Worm (Caenorhabditis elegans) whole organism, L1 larva: ENCODE data around the gene K01A2.4.

Experiments
- C34B4.2 ChIP-seq: sonication (generic microtip); optimal IDR thresholded peaks from 2 replicates; lab custom pipeline; 2017; ENCODE audit warnings: mild to moderate bottlenecking, missing genetic modification characterization, missing compliant biosample characterization
- Y116A8C.19 ChIP-seq: sonication (generic microtip); optimal IDR thresholded peaks from 2 replicates; lab custom pipeline; 2016; ENCODE audit warnings: missing compliant biosample characterization, missing genetic modification characterization, borderline replicate concordance
- aha-1 ChIP-seq: fragments of 150-350 bp; optimal IDR thresholded peaks from 2 replicates; lab custom pipeline; 2014; ENCODE audit warnings: missing biosample characterization, missing genetic modification characterization
- alr-1 ChIP-seq: fragments of 200-800 bp; sonication (Bioruptor generic); optimal IDR thresholded peaks from 2 replicates; lab custom pipeline; 2018; ENCODE audit warnings: borderline replicate concordance, mild to moderate bottlenecking, missing genetic modification characterization, missing compliant biosample characterization
- ama-1 ChIP-seq: fragments of 150-350 bp; optimal IDR thresholded peaks from 2 replicates; lab custom pipeline; 2014
- ceh-63 ChIP-seq: fragments of 200-800 bp; sonication (Bioruptor generic); optimal IDR thresholded peaks from 2 replicates; lab custom pipeline; 2018; ENCODE audit warnings: mild to moderate bottlenecking, missing genetic modification characterization, missing compliant biosample characterization
- ceh-8 ChIP-seq: fragments of 200-800 bp; sonication (Bioruptor generic); optimal IDR thresholded peaks from 2 replicates; lab custom pipeline; 2018; ENCODE audit warnings: mild to moderate bottlenecking, missing genetic modification characterization, moderate library complexity, missing compliant biosample characterization
- ces-1 ChIP-seq: fragments of 150-350 bp; optimal IDR thresholded peaks from 2 replicates; lab custom pipeline; 2014; ENCODE audit warnings: missing biosample characterization, missing genetic modification reagents, missing genetic modification characterization
- efl-1 ChIP-seq, 4 experiments: fragments of 150-350 bp; optimal IDR thresholded peaks in 3 of 4; peaks in 1 of 4; 1 replicate in 1 of 4; 2 replicates in 3 of 4; lab custom pipeline; 2014; ENCODE audit warnings: missing biosample characterization in 2 of 4, missing genetic modification characterization in 2 of 4, missing genetic modification reagents in 2 of 4
- ets-5 ChIP-seq: fragments of 200-800 bp; sonication (Bioruptor generic); IDR thresholded peaks from 2 replicates; pipeline ENCODE4 v1.3.6; 2022; ENCODE audit warnings: missing genetic modification characterization, missing compliant biosample characterization
- fkh-4 ChIP-seq: sonication (generic microtip); optimal IDR thresholded peaks from 2 replicates; lab custom pipeline; 2016; ENCODE audit warnings: missing compliant biosample characterization, missing genetic modification characterization, borderline replicate concordance
- fkh-8 ChIP-seq: sonication (generic microtip); optimal IDR thresholded peaks from 2 replicates; lab custom pipeline; 2016; ENCODE audit warnings: mild to moderate bottlenecking, missing genetic modification characterization, missing compliant biosample characterization
- hlh-17 ChIP-seq: fragments of 200-800 bp; sonication (Bioruptor generic); optimal IDR thresholded peaks from 2 replicates; lab custom pipeline; 2018; ENCODE audit warnings: missing genetic modification characterization, mild to moderate bottlenecking, missing compliant biosample characterization, moderate library complexity, borderline replicate concordance
- hlh-4 ChIP-seq: sonication (generic microtip); optimal IDR thresholded peaks from 2 replicates; lab custom pipeline; 2016; ENCODE audit warnings: mild to moderate bottlenecking, missing genetic modification characterization, missing compliant biosample characterization
- isw-1 ChIP-seq: fragments of 200-800 bp; sonication (Bioruptor generic); IDR thresholded peaks from 2 replicates; pipeline ENCODE4 v1.3.6; 2022; ENCODE audit warnings: missing genetic modification characterization, missing compliant biosample characterization
- jun-1 ChIP-seq: fragments of 150-350 bp; optimal IDR thresholded peaks from 2 replicates; lab custom pipeline; 2014; ENCODE audit warnings: missing biosample characterization, missing genetic modification reagents, missing genetic modification characterization
- lin-14 ChIP-seq: fragments of 200-800 bp; sonication (Bioruptor generic); optimal IDR thresholded peaks from 2 replicates; lab custom pipeline; 2018; ENCODE audit warnings: mild to moderate bottlenecking, missing genetic modification characterization, moderate library complexity, missing compliant biosample characterization
- lin-15B ChIP-seq: fragments of 150-350 bp; sonication (generic microtip); optimal IDR thresholded peaks from 3 replicates; lab custom pipeline; 2014; ENCODE audit warnings: missing biosample characterization, missing genetic modification characterization
- mab-9 ChIP-seq: fragments of 200-800 bp; sonication (Bioruptor generic); IDR thresholded peaks from 2 replicates; pipeline ENCODE4 v1.3.6; 2022; ENCODE audit warnings: missing genetic modification reagents, missing genetic modification characterization, missing compliant biosample characterization
- nhr-19 ChIP-seq: fragments of 200-800 bp; sonication (Bioruptor generic); conservative IDR thresholded peaks from 2 replicates; pipeline ENCODE4 v1.3.6; 2022; ENCODE audit warnings: missing genetic modification characterization, missing compliant biosample characterization
- nhr-20 ChIP-seq: sonication (generic microtip); optimal IDR thresholded peaks from 2 replicates; lab custom pipeline; 2016; ENCODE audit warnings: mild to moderate bottlenecking, missing genetic modification characterization, missing compliant biosample characterization
- nhr-237 ChIP-seq: fragments of 150-350 bp; optimal IDR thresholded peaks from 2 replicates; lab custom pipeline; 2014; ENCODE audit warnings: missing biosample characterization, missing genetic modification characterization
- nhr-71 ChIP-seq: sonication (generic microtip); optimal IDR thresholded peaks from 2 replicates; lab custom pipeline; 2016; ENCODE audit warnings: mild to moderate bottlenecking, missing genetic modification characterization, moderate library complexity, missing compliant biosample characterization
- nhr-84 ChIP-seq: sonication (generic microtip); optimal IDR thresholded peaks from 2 replicates; lab custom pipeline; 2017; ENCODE audit warnings: missing biosample characterization, missing genetic modification characterization
- nhr-85 ChIP-seq: sonication (generic microtip); peaks from one replicate; lab custom pipeline; 2016; ENCODE audit warnings: missing genetic modification characterization, inconsistent platforms, missing compliant biosample characterization
- pag-3 ChIP-seq: sonication (generic microtip); optimal IDR thresholded peaks from 2 replicates; lab custom pipeline; 2017; ENCODE audit warnings: missing genetic modification characterization, mild to moderate bottlenecking, missing compliant biosample characterization, antibody characterized with exemption, borderline replicate concordance; ENCODE audit not compliant: insufficient read depth
- pqm-1 ChIP-seq: sonication (generic microtip); optimal IDR thresholded peaks from 3 replicates; lab custom pipeline; 2017; ENCODE audit warnings: missing biosample characterization, missing genetic modification characterization
- rnt-1 ChIP-seq: sonication (generic microtip); optimal IDR thresholded peaks from 2 replicates; lab custom pipeline; 2016; ENCODE audit warnings: mild to moderate bottlenecking, missing genetic modification characterization, moderate library complexity, missing compliant biosample characterization
- skn-1 ChIP-seq: fragments of 150-350 bp; optimal IDR thresholded peaks from 2 replicates; lab custom pipeline; 2014; ENCODE audit warnings: missing biosample characterization, missing genetic modification characterization
- snu-23 ChIP-seq: sonication (generic microtip); optimal IDR thresholded peaks from 2 replicates; lab custom pipeline; 2016; ENCODE audit warnings: missing genetic modification characterization, missing compliant biosample characterization
- sup-37 ChIP-seq: fragments of 200-800 bp; sonication (Bioruptor generic); optimal IDR thresholded peaks from 2 replicates; lab custom pipeline; 2018; ENCODE audit warnings: mild to moderate bottlenecking, missing genetic modification characterization, missing compliant biosample characterization
- unc-130 ChIP-seq: fragments of 150-350 bp; optimal IDR thresholded peaks from 2 replicates; lab custom pipeline; 2017; ENCODE audit warnings: missing biosample characterization, missing genetic modification characterization, inconsistent platforms
- unc-86 ChIP-seq: sonication (generic microtip); optimal IDR thresholded peaks from 2 replicates; lab custom pipeline; 2016; ENCODE audit warnings: missing genetic modification characterization, missing compliant biosample characterization
- zag-1 ChIP-seq: fragments of 150-350 bp; optimal IDR thresholded peaks from 2 replicates; lab custom pipeline; 2014; ENCODE audit warnings: missing biosample characterization, missing genetic modification characterization
- zip-4 ChIP-seq: fragments of 200-800 bp; sonication (Bioruptor generic); optimal IDR thresholded peaks from 2 replicates; lab custom pipeline; 2018; ENCODE audit warnings: mild to moderate bottlenecking, missing genetic modification characterization, moderate library complexity, missing compliant biosample characterization
- ztf-11 ChIP-seq, 2 experiments: sonication (generic microtip); optimal IDR thresholded peaks; 2 replicates each; lab custom pipeline; 2016 to 2017; ENCODE audit warnings: missing genetic modification characterization in 2 of 2, missing biosample characterization in 1 of 2, missing compliant biosample characterization in 1 of 2

Gene K01A2.4

DNA sequence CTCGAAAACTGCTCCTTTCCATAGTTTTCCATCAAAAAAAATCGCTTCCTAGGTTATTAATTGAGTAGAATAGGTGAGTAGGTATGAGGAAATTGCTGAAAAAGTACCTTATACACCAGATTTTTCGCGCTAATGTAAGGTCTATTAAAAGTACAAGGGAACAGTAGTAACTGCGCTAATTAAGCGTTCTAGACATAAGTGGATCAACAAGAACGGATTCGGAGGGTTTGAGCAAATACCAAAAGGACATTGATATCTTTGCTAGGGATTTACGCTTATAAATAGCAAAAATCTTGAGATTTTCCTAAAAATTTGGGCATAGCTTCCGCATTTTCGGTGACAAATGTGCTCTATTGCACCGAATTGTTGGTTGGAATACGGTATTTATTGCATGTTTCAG lies 33.4 kb upstream of the K01A2.4 start, which contains the start of gene B0432.7:
Gene B0432.7, minus strand, starts transcription at position 101 of the 400 bp plus-strand sequence.
- no peak for TF ChIP-seq alr-1 (tag; lab: Kevin White, UChicago)
- TF ChIP-seq ets-5 (GFP tag; lab: Robert Waterston, UW) = no peak
- no peak for TF ChIP-seq unc-130 (tag; lab: Kevin White, UChicago)
- TF ChIP-seq skn-1 (tag; lab: Kevin White, UChicago) = no peak

DNA sequence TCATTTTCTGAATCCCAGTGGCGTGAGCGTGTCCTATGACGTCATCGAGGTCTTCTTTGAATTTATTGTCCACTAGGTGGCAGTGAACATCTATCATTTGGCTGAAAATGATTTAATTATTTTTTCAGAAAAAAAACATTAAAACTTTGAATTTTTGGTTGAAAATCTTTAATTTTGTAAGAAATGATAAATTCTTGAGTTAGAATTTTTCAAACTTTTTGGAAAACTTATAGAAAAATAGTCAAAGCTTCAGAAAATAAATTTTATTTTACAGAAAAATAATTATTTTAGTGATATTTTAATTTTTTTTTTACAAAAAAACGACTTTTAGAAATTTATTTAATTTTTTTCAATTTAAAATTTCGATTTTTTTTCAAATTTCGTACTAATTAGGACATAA lies 28.6 kb upstream of the K01A2.4 start, which contains the start of gene B0432.8:
Gene B0432.8, minus strand, starts transcription at position 101 of the 400 bp plus-strand sequence.
- no peak for TF ChIP-seq fkh-4 (tag; lab: Kevin White, UChicago)
- TF ChIP-seq snu-23 (GFP tag; lab: Kevin White, UChicago) = no peak
- no peak for TF ChIP-seq isw-1 (GFP tag; lab: Robert Waterston, UW)
- TF ChIP-seq nhr-19 (GFP tag; lab: Robert Waterston, UW) = no peak
- TF ChIP-seq ztf-11 (tag; optimal IDR thresholded peaks at IDR 0.05; lab: Kevin White, UChicago) = no peak
- no peak for TF ChIP-seq pqm-1 (tag; lab: Kevin White, UChicago)
- TF ChIP-seq hlh-4 (tag; lab: Kevin White, UChicago) = no peak
- TF ChIP-seq, all 84 proteins: peak for 0

DNA sequence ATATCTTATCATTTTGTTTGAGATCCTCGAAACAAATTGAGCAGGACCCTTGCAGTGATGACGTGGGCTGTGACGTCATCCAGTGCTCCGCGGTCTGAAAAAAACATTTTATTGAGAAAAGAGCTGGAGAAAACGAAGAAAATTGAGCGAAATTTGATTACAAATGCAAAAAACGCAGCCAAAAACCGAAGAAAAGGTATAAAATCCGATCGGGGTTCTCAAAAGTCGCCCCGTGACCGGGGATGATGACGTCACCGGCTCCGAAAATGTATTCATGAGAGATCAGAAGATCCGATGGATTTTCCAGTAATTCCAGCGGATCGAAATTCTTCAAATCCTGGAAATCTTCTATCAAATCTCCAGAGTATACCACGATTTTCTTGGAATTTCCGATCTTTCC lies 24.8 kb upstream of the K01A2.4 start, which contains the start of gene trul-1:
Gene trul-1, minus strand, starts transcription at position 101 of the 400 bp plus-strand sequence.
- TF ChIP-seq zag-1 (no peak), jun-1 (tag; lab: Kevin White, UChicago) (no peak), unc-86 (tag; lab: Kevin White, UChicago) (no peak), pag-3 (tag; lab: Kevin White, UChicago) (no peak), skn-1 (tag; lab: Kevin White, UChicago) (no peak), fkh-8 (tag; lab: Kevin White, UChicago) (no peak), nhr-84 (tag; lab: Kevin White, UChicago) (no peak), nhr-237 (no peak), ces-1 (GFP tag; lab: Kevin White, UChicago) (no peak), lin-15B (no peak), efl-1 (optimal IDR thresholded peaks at IDR 0.05; lab: Kevin White, UChicago) (no peak), efl-1 (GFP tag; optimal IDR thresholded peaks at IDR 0.05 in 1 of 2; lab: Kevin White, UChicago) (no peak), ceh-8 (GFP tag; lab: Kevin White, UChicago) (no peak), sup-37 (GFP tag; lab: Kevin White, UChicago) (no peak), mab-9 (GFP tag; lab: Robert Waterston, UW) (no peak)

DNA sequence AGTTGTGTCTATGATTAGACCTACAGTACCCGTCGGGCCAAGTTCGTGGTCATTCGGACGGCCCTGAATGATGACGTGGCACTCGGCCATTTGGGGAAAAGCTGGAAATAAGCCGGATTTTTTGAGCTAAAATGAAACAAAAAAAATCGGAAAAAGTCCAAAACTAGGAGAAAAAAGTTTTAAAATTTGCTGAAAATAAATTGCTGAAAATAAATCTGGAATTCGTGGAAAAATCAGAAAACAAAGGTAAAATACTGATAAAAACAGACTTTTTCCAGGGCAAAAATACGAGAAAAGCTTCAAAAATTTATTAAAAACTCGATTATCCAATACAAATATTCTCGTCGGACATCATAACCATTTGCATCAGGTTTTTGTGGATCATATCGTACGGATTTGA lies 23.7 kb upstream of the K01A2.4 start, which contains the start of gene B0432.9:
Gene B0432.9, minus strand, starts transcription at position 101 of the 400 bp plus-strand sequence.
- no peak for TF ChIP-seq zip-4 (GFP tag; lab: Kevin White, UChicago)
- TF ChIP-seq hlh-17 (GFP tag; lab: Kevin White, UChicago) = no peak
- no peak for TF ChIP-seq nhr-71 (tag; lab: Kevin White, UChicago)
- TF ChIP-seq rnt-1 (tag; lab: Kevin White, UChicago) = no peak
- TF ChIP-seq lin-14 (GFP tag; lab: Kevin White, UChicago) = no peak
- no peak for TF ChIP-seq efl-1 (optimal IDR thresholded peaks at IDR 0.05; lab: Kevin White, UChicago)
- TF ChIP-seq efl-1 (GFP tag; optimal IDR thresholded peaks at IDR 0.05 in 1 of 2; lab: Kevin White, UChicago) = no peak
- no peak for TF ChIP-seq C34B4.2 (tag; lab: Kevin White, UChicago)
- no peak for TF ChIP-seq unc-86 (tag; lab: Kevin White, UChicago)
- TF ChIP-seq ets-5 (GFP tag; lab: Robert Waterston, UW) = no peak
- TF ChIP-seq nhr-85 (tag; lab: Kevin White, UChicago) = no peak
- no peak for TF ChIP-seq ama-1 (lab: Kevin White, UChicago)
- TF ChIP-seq skn-1 (tag; lab: Kevin White, UChicago) = no peak
- no peak for TF ChIP-seq aha-1
- TF ChIP-seq nhr-237 = no peak
- no peak for TF ChIP-seq ceh-63 (GFP tag; lab: Kevin White, UChicago)
- TF ChIP-seq Y116A8C.19 = no peak
- TF ChIP-seq nhr-20 = no peak
